Worm (Caenorhabditis elegans) whole organism, mixed stage, embryonic: ENCODE data around the gene F26F2.5.

Experiments
- M03D4.4 ChIP-seq: sonication (generic microtip); optimal IDR thresholded peaks from 2 replicates; lab custom pipeline; 2017; ENCODE audit warnings: mild to moderate bottlenecking, missing genetic modification characterization, missing compliant biosample characterization
- blmp-1 ChIP-seq: fragments of 150-350 bp; optimal IDR thresholded peaks from 2 replicates; lab custom pipeline; 2014; ENCODE audit warnings: missing biosample characterization, missing genetic modification characterization
- ceh-39 ChIP-seq: fragments of 150-350 bp; optimal IDR thresholded peaks from 2 replicates; lab custom pipeline; 2014; ENCODE audit warnings: missing biosample characterization, missing genetic modification characterization
- ceh-43 ChIP-seq: fragments of 200-800 bp; sonication (Bioruptor generic); optimal IDR thresholded peaks from 2 replicates; lab custom pipeline; 2018; ENCODE audit warnings: mild to moderate bottlenecking, missing genetic modification characterization, moderate library complexity, missing compliant biosample characterization
- ces-1 ChIP-seq: fragments of 150-350 bp; optimal IDR thresholded peaks from 2 replicates; lab custom pipeline; 2014; ENCODE audit warnings: missing biosample characterization, missing genetic modification reagents, missing genetic modification characterization
- cnd-1 ChIP-seq: fragments of 200-800 bp; sonication (Bioruptor generic); optimal IDR thresholded peaks from 2 replicates; lab custom pipeline; 2018; ENCODE audit warnings: mild to moderate bottlenecking, missing genetic modification characterization, missing compliant biosample characterization
- drap-1 ChIP-seq: fragments of 200-800 bp; sonication (Bioruptor generic); optimal IDR thresholded peaks from 3 replicates; lab custom pipeline; 2018; ENCODE audit warnings: mild to moderate bottlenecking, missing genetic modification characterization, missing compliant biosample characterization
- elt-1 ChIP-seq: sonication (generic microtip); optimal IDR thresholded peaks from 2 replicates; lab custom pipeline; 2017; ENCODE audit warnings: missing genetic modification characterization, mild to moderate bottlenecking, missing compliant biosample characterization, antibody characterized with exemption, moderate library complexity, borderline replicate concordance; ENCODE audit not compliant: insufficient read depth
- elt-3 ChIP-seq: fragments of 150-350 bp; optimal IDR thresholded peaks from 2 replicates; lab custom pipeline; 2014; ENCODE audit warnings: missing biosample characterization, missing genetic modification characterization
- ham-2 ChIP-seq: fragments of 200-800 bp; sonication (Bioruptor generic); optimal IDR thresholded peaks from 2 replicates; lab custom pipeline; 2018; ENCODE audit warnings: mild to moderate bottlenecking, missing genetic modification characterization, missing compliant biosample characterization
- hlh-1 ChIP-seq: fragments of 150-350 bp; optimal IDR thresholded peaks from 2 replicates; lab custom pipeline; 2014; ENCODE audit warnings: missing biosample characterization, missing genetic modification reagents, missing genetic modification characterization
- lin-13 ChIP-seq: fragments of 150-350 bp; optimal IDR thresholded peaks from 2 replicates; lab custom pipeline; 2014; ENCODE audit warnings: missing biosample characterization, missing genetic modification characterization
- lin-32 ChIP-seq: fragments of 200-800 bp; sonication (Bioruptor generic); optimal IDR thresholded peaks from 2 replicates; lab custom pipeline; 2018; ENCODE audit warnings: mild to moderate bottlenecking, missing genetic modification characterization, missing compliant biosample characterization
- lsy-2 ChIP-seq: fragments of 150-350 bp; optimal IDR thresholded peaks from 2 replicates; lab custom pipeline; 2014; ENCODE audit warnings: missing biosample characterization, missing genetic modification characterization
- mab-5 ChIP-seq: fragments of 150-350 bp; optimal IDR thresholded peaks from 2 replicates; lab custom pipeline; 2014; ENCODE audit warnings: missing biosample characterization, missing genetic modification characterization
- mep-1 ChIP-seq: fragments of 150-350 bp; optimal IDR thresholded peaks from 2 replicates; lab custom pipeline; 2017; ENCODE audit warnings: missing biosample characterization, missing genetic modification reagents, missing genetic modification characterization, inconsistent platforms
- mls-2 ChIP-seq: sonication (generic microtip); optimal IDR thresholded peaks from 2 replicates; lab custom pipeline; 2016; ENCODE audit warnings: mild to moderate bottlenecking, missing genetic modification characterization, moderate library complexity, missing compliant biosample characterization
- nhr-12 ChIP-seq: fragments of 150-350 bp; optimal IDR thresholded peaks from 2 replicates; lab custom pipeline; 2014; ENCODE audit warnings: missing biosample characterization, missing genetic modification characterization
- nhr-2 ChIP-seq: fragments of 150-350 bp; optimal IDR thresholded peaks from 2 replicates; lab custom pipeline; 2014; ENCODE audit warnings: missing biosample characterization, missing genetic modification characterization
- nhr-28 ChIP-seq: fragments of 150-350 bp; optimal IDR thresholded peaks from 2 replicates; lab custom pipeline; 2014; ENCODE audit warnings: missing biosample characterization, missing genetic modification characterization
- sem-2 ChIP-seq: fragments of 200-800 bp; sonication (Bioruptor generic); optimal IDR thresholded peaks from 2 replicates; lab custom pipeline; 2018; ENCODE audit warnings: mild to moderate bottlenecking, missing genetic modification characterization, missing compliant biosample characterization
- snpc-4 ChIP-seq: fragments of 150-350 bp; optimal IDR thresholded peaks from 2 replicates; lab custom pipeline; 2014; ENCODE audit warnings: missing biosample characterization, missing genetic modification characterization
- sptf-1 ChIP-seq: sonication (generic microtip); optimal IDR thresholded peaks from 2 replicates; lab custom pipeline; 2017; ENCODE audit warnings: mild to moderate bottlenecking, missing genetic modification characterization, moderate library complexity, missing compliant biosample characterization
- tbx-8 ChIP-seq: fragments of 200-800 bp; sonication (Bioruptor generic); optimal IDR thresholded peaks from 2 replicates; lab custom pipeline; 2018; ENCODE audit warnings: mild to moderate bottlenecking, missing genetic modification characterization, moderate library complexity, missing compliant biosample characterization
- unc-120 ChIP-seq: sonication (generic microtip); optimal IDR thresholded peaks from 2 replicates; lab custom pipeline; 2017; ENCODE audit warnings: missing genetic modification characterization, missing compliant biosample characterization; ENCODE audit not compliant: poor library complexity, severe bottlenecking
- unc-39 ChIP-seq: fragments of 150-350 bp; optimal IDR thresholded peaks from 2 replicates; lab custom pipeline; 2014; ENCODE audit warnings: missing biosample characterization, missing genetic modification characterization
- zip-8 ChIP-seq: fragments of 150-350 bp; optimal IDR thresholded peaks from 2 replicates; lab custom pipeline; 2014; ENCODE audit warnings: missing biosample characterization, missing genetic modification characterization
- ztf-11 ChIP-seq: fragments of 150-350 bp; optimal IDR thresholded peaks from 2 replicates; lab custom pipeline; 2014; ENCODE audit warnings: missing biosample characterization, missing genetic modification characterization

F26F2.5 gene

ce11 chrV:20573392-20573791, at the start of gene F26F2.5:
Gene F26F2.5, plus strand, starts transcription at chrV:20573692.
- no peak for TF ChIP-seq drap-1 (GFP tag; lab: Kevin White, UChicago)
- TF ChIP-seq ztf-11 (tag; lab: Kevin White, UChicago), result no peak
- no peak for TF ChIP-seq ces-1 (GFP tag; lab: Kevin White, UChicago)
- TF ChIP-seq, all 35 proteins: peak for 0

ce11 chrV:20525816-20526459, 47.6 kb upstream of the F26F2.5 start, which contains the start of the genes srh-166 and Y38H6C.24:
Gene srh-166, minus strand, starts transcription at chrV:20525866.
Gene Y38H6C.24, plus strand, starts transcription at chrV:20526435.
- TF ChIP-seq lsy-2 (tag; lab: Kevin White, UChicago) (no peak), lin-13 (no peak), unc-39 (tag; lab: Kevin White, UChicago) (no peak), unc-120 (no peak), M03D4.4 (tag; lab: Kevin White, UChicago) (no peak), ceh-43 (GFP tag; lab: Kevin White, UChicago) (no peak), drap-1 (GFP tag; lab: Kevin White, UChicago) (no peak), blmp-1 (no peak)

- TF ChIP-seq snpc-4, result no peak
- TF ChIP-seq sem-2 (GFP tag; lab: Kevin White, UChicago), result no peak
- TF ChIP-seq lin-32, result no peak
- TF ChIP-seq blmp-1, result no peak
- TF ChIP-seq drap-1 (GFP tag; lab: Kevin White, UChicago), result no peak
- TF ChIP-seq mls-2 (tag; lab: Kevin White, UChicago), result no peak
- no peak for TF ChIP-seq cnd-1
- TF ChIP-seq M03D4.4 (tag; lab: Kevin White, UChicago), result no peak
- no peak for TF ChIP-seq unc-120
- TF ChIP-seq nhr-2 (tag; lab: Kevin White, UChicago), result no peak
- no peak for TF ChIP-seq nhr-28
These were observed 46.0 kb upstream of the F26F2.5 start, which contains the start of gene Y38H6C.13 for ce11 chrV:20527493-20527892. Gene Y38H6C.13, plus strand, starts transcription at chrV:20527793.

ce11 chrV:20534072-20534471, 39.4 kb upstream of the F26F2.5 start, which contains the start of gene famh-161:
Gene famh-161, minus strand, starts transcription at chrV:20534172.
- TF ChIP-seq lin-32 (no peak), ces-1 (GFP tag; lab: Kevin White, UChicago) (peak; percentile 15)
- TF ChIP-seq, all 35 proteins: peak for 1

- TF ChIP-seq lin-13 (no peak), unc-39 (tag; lab: Kevin White, UChicago) (no peak), nhr-12 (tag; lab: Kevin White, UChicago) (no peak), tbx-8 (GFP tag; lab: Kevin White, UChicago) (no peak), unc-120 (no peak), ceh-39 (tag; lab: Kevin White, UChicago) (no peak), ces-1 (GFP tag; lab: Kevin White, UChicago) (no peak), mab-5 (tag; lab: Kevin White, UChicago) (no peak), zip-8 (no peak), elt-1 (no peak), snpc-4 (no peak), ham-2 (GFP tag; lab: Kevin White, UChicago) (no peak), cnd-1 (no peak), mep-1 (tag; lab: Kevin White, UChicago) (no peak), drap-1 (GFP tag; lab: Kevin White, UChicago) (no peak), lin-32 (no peak), hlh-1 (tag; lab: Kevin White, UChicago) (no peak)
These were observed 37.3 kb upstream of the F26F2.5 start, which contains the start of gene Y38H6C.15 for ce11 chrV:20536208-20536607. Gene Y38H6C.15, minus strand, starts transcription at chrV:20536308.

- TF ChIP-seq mls-2 (tag; lab: Kevin White, UChicago), result no peak
- no peak for TF ChIP-seq zip-8
- no peak for TF ChIP-seq nhr-28
- TF ChIP-seq elt-3 (tag; lab: Kevin White, UChicago), result no peak
- no peak for TF ChIP-seq hlh-1 (tag; lab: Kevin White, UChicago)
- no peak for TF ChIP-seq ham-2 (GFP tag; lab: Kevin White, UChicago)
- no peak for TF ChIP-seq cnd-1
- TF ChIP-seq sptf-1, result no peak
- no peak for TF ChIP-seq lin-13
These were observed 34.4 kb upstream of the F26F2.5 start, which contains the start of gene Y38H6C.16 for ce11 chrV:20539055-20539454. Gene Y38H6C.16, minus strand, starts transcription at chrV:20539347.
